Fruit fly (Drosophila melanogaster) whole organism, embryonic: ENCODE results near the gene Gclm.

Experiments
- CG10543 ChIP-seq: fragments of 200-800 bp; sonication (Bioruptor generic); optimal IDR thresholded peaks from 3 replicates; lab custom pipeline; 2017; ENCODE audit warnings: missing biosample characterization, mild to moderate bottlenecking, missing genetic modification characterization, moderate library complexity
- CG13894 ChIP-seq: fragments of 200-800 bp; sonication (Bioruptor generic); optimal IDR thresholded peaks from 3 replicates; lab custom pipeline; 2018; ENCODE audit warnings: missing biosample characterization, mild to moderate bottlenecking, missing genetic modification characterization, moderate library complexity
- CG14965 ChIP-seq: fragments of 200-800 bp; sonication (Bioruptor generic); optimal IDR thresholded peaks from 2 replicates; lab custom pipeline; 2016; ENCODE audit warnings: missing biosample characterization, missing genetic modification characterization, borderline replicate concordance
- Lpt ChIP-seq: fragments of >200 bp; optimal IDR thresholded peaks from 2 replicates; lab custom pipeline; 2018; ENCODE audit warnings: missing biosample characterization, missing genetic modification characterization
- Sin3A ChIP-seq: fragments of >200 bp; optimal IDR thresholded peaks from 2 replicates; lab custom pipeline; 2018
- Sox102F ChIP-seq: fragments of 200-800 bp; sonication (Bioruptor generic); optimal IDR thresholded peaks from 2 replicates; lab custom pipeline; 2018; ENCODE audit warnings: missing biosample characterization, mild to moderate bottlenecking, missing genetic modification characterization, moderate library complexity
- h ChIP-seq: fragments of >200 bp; optimal IDR thresholded peaks from 2 replicates; lab custom pipeline; 2017
- wek ChIP-seq: fragments of 200-800 bp; sonication (Bioruptor generic); optimal IDR thresholded peaks from 3 replicates; lab custom pipeline; 2018; ENCODE audit warnings: missing biosample characterization, mild to moderate bottlenecking, missing genetic modification characterization, moderate library complexity

DNA sequence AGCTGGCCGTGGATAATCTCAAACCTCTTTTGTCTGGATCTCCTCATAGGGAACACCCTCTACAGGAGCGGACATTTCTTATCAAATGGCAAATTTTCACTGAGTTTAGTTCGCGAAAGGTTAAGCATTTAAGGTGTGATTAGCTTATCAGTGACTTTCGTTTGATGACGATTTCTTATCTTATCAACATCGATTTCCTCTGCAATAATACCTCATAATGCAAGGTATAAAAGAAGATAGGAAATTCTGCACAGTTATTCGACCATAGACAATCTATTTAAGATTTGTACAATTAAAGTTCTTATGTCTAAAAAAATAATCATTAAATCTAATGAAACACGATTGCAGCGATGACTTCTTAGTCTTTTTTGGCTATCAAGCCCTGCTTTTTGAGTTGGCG lies 47.4 kb upstream of the Gclm start, which contains the start of gene Takl2:
- TF ChIP-seq CG14965 (no peak), Lpt (GFP tag; lab: Kevin White, UChicago) (no peak), h (lab: Kevin White, UChicago) (no peak), Sox102F (GFP tag; lab: Kevin White, UChicago) (no peak), wek (GFP tag; lab: Kevin White, UChicago) (no peak), CG10543 (no peak), Sin3A (no peak), CG13894 (no peak)
